Fruit fly (Drosophila melanogaster) whole organism, embryonic: Measurements from ENCODE around the gene morgue.
A peak's percentile ranks its signal among the peaks of the same experiment; 100 is the strongest.

Experiments used
- Asciz ChIP-seq: fragments of 200-800 bp; sonication (Bioruptor generic); optimal IDR thresholded peaks from 2 replicates; lab custom pipeline; 2017; ENCODE audit warnings: missing biosample characterization, mild to moderate bottlenecking, missing genetic modification characterization, missing genetic modification reagents
- C15 ChIP-seq: fragments of 200-800 bp; sonication (Bioruptor generic); IDR thresholded peaks from 3 replicates; pipeline ENCODE4 v1.3.6; 2022; ENCODE audit warnings: missing biosample characterization, missing genetic modification characterization
- CG10321 ChIP-seq: fragments of 200-800 bp; sonication (Bioruptor generic); IDR thresholded peaks from 2 replicates; pipeline ENCODE4 v1.3.6; 2022; ENCODE audit warnings: missing biosample characterization, missing genetic modification characterization
- CG11456 ChIP-seq: fragments of 200-800 bp; sonication (Bioruptor generic); IDR thresholded peaks from 3 replicates; pipeline ENCODE4 v1.3.6; 2022; ENCODE audit warnings: missing biosample characterization, missing genetic modification characterization
- CG11504 ChIP-seq: fragments of 200-800 bp; sonication (Bioruptor generic); optimal IDR thresholded peaks from 3 replicates; lab custom pipeline; 2019; ENCODE audit warnings: missing biosample characterization, mild to moderate bottlenecking, missing genetic modification characterization, moderate library complexity
- CG12104 ChIP-seq: fragments of 200-800 bp; sonication (Bioruptor generic); optimal IDR thresholded peaks from 3 replicates; lab custom pipeline; 2016; ENCODE audit warnings: missing biosample characterization, missing genetic modification characterization
- CG13123 ChIP-seq: fragments of 200-800 bp; sonication (Bioruptor generic); optimal IDR thresholded peaks from 2 replicates; lab custom pipeline; 2016; ENCODE audit warnings: missing biosample characterization, missing genetic modification characterization
- CG13287 ChIP-seq: fragments of 200-800 bp; sonication (Bioruptor generic); IDR thresholded peaks from 2 replicates; pipeline ENCODE4 v1.3.6; 2022; ENCODE audit warnings: missing biosample characterization, missing genetic modification characterization; ENCODE audit not compliant: partially characterized antibody
- CG14860 ChIP-seq: fragments of 200-800 bp; sonication (Bioruptor generic); IDR thresholded peaks from 3 replicates; pipeline ENCODE4 v1.3.6; 2022; ENCODE audit warnings: missing biosample characterization, missing genetic modification characterization; ENCODE audit not compliant: partially characterized antibody
- CG1603 ChIP-seq: fragments of 200-800 bp; sonication (Bioruptor generic); optimal IDR thresholded peaks from 2 replicates; lab custom pipeline; 2019; ENCODE audit warnings: missing biosample characterization, mild to moderate bottlenecking, missing genetic modification characterization, moderate library complexity
- CG17802 ChIP-seq: fragments of 200-800 bp; sonication (Bioruptor generic); optimal IDR thresholded peaks from 2 replicates; lab custom pipeline; 2018; ENCODE audit warnings: missing biosample characterization, mild to moderate bottlenecking, missing genetic modification characterization, moderate library complexity
- CG31441 ChIP-seq: fragments of 200-800 bp; sonication (Bioruptor generic); IDR thresholded peaks from 2 replicates; pipeline ENCODE4 v1.3.6; 2022; ENCODE audit warnings: missing biosample characterization, missing genetic modification characterization
- CG5180 ChIP-seq: fragments of 200-800 bp; sonication (Bioruptor generic); optimal IDR thresholded peaks from 3 replicates; lab custom pipeline; 2017; ENCODE audit warnings: missing biosample characterization, missing genetic modification characterization, mild to moderate bottlenecking, moderate library complexity, missing genetic modification reagents
- CG6689 ChIP-seq: fragments of 200-800 bp; sonication (Bioruptor generic); IDR thresholded peaks from 2 replicates; pipeline ENCODE4 v1.3.6; 2022; ENCODE audit warnings: missing biosample characterization, missing genetic modification characterization
- CG6765 ChIP-seq: fragments of 200-800 bp; sonication (Bioruptor generic); optimal IDR thresholded peaks from 3 replicates; lab custom pipeline; 2017; ENCODE audit warnings: missing biosample characterization, mild to moderate bottlenecking, missing genetic modification characterization
- CG7963 ChIP-seq: fragments of 200-800 bp; sonication (Bioruptor generic); IDR thresholded peaks from 3 replicates; pipeline ENCODE4 v1.3.6; 2022; ENCODE audit warnings: missing biosample characterization, missing genetic modification characterization; ENCODE audit not compliant: partially characterized antibody
- CG9876 ChIP-seq: fragments of 200-800 bp; sonication (Bioruptor generic); optimal IDR thresholded peaks from 2 replicates; lab custom pipeline; 2016; ENCODE audit warnings: missing biosample characterization, missing genetic modification characterization
- CoRest ChIP-seq: fragments of 200-800 bp; sonication (Bioruptor generic); optimal IDR thresholded peaks from 3 replicates; lab custom pipeline; 2018; ENCODE audit warnings: missing biosample characterization, mild to moderate bottlenecking, missing genetic modification characterization, moderate library complexity
- Dref ChIP-seq: fragments of 200-800 bp; sonication (Bioruptor generic); IDR thresholded peaks from 2 replicates; pipeline ENCODE4 v1.3.6; 2022; ENCODE audit warnings: missing biosample characterization, missing genetic modification characterization
- Ets65A ChIP-seq: fragments of 200-800 bp; sonication (Bioruptor generic); peaks from one replicate; lab custom pipeline; 2016; ENCODE audit warnings: missing biosample characterization, missing genetic modification characterization
- Ets97D ChIP-seq: fragments of 200-800 bp; sonication (Bioruptor generic); optimal IDR thresholded peaks from 3 replicates; lab custom pipeline; 2016; ENCODE audit warnings: missing biosample characterization, missing genetic modification characterization
- Hr51 ChIP-seq, 2 experiments: fragments of 200-800 bp; sonication (Bioruptor generic); optimal IDR thresholded peaks; 2 replicates in 1 of 2; 3 replicates in 1 of 2; lab custom pipeline; 2016 to 2018; ENCODE audit warnings: missing biosample characterization in 2 of 2, missing genetic modification characterization in 2 of 2, mild to moderate bottlenecking in 1 of 2, moderate library complexity in 1 of 2
- Hr78 ChIP-seq, 2 experiments: fragments of 200-800 bp in 1 of 2; fragments of >200 bp in 1 of 2; sonication (Bioruptor generic) in 1 of 2; optimal IDR thresholded peaks; 2 replicates each; lab custom pipeline; 2017 to 2019; ENCODE audit warnings: missing biosample characterization in 2 of 2, missing genetic modification characterization in 2 of 2, mild to moderate bottlenecking in 1 of 2, moderate library complexity in 1 of 2
- MTF-1 ChIP-seq: fragments of 200-800 bp; sonication (Bioruptor generic); optimal IDR thresholded peaks from 2 replicates; lab custom pipeline; 2018; ENCODE audit warnings: missing biosample characterization, mild to moderate bottlenecking, missing genetic modification characterization, borderline replicate concordance
- Six4 ChIP-seq: fragments of 200-800 bp; sonication (Bioruptor generic); optimal IDR thresholded peaks from 2 replicates; lab custom pipeline; 2016; ENCODE audit warnings: missing biosample characterization, missing genetic modification characterization
- abd-A ChIP-seq: fragments of 200-800 bp; sonication (Bioruptor generic); optimal IDR thresholded peaks from 3 replicates; lab custom pipeline; 2019; ENCODE audit warnings: missing biosample characterization, mild to moderate bottlenecking, missing genetic modification characterization, moderate library complexity
- az2 ChIP-seq: fragments of 200-800 bp; sonication (Bioruptor generic); optimal IDR thresholded peaks from 3 replicates; lab custom pipeline; 2016; ENCODE audit warnings: missing biosample characterization, missing genetic modification characterization
- dimm ChIP-seq: fragments of 200-800 bp; sonication (Bioruptor generic); IDR thresholded peaks from 2 replicates; pipeline ENCODE4 v1.3.6; 2022; ENCODE audit warnings: missing biosample characterization, missing genetic modification characterization
- gcm2 ChIP-seq: fragments of 200-800 bp; sonication (Bioruptor generic); optimal IDR thresholded peaks from 2 replicates; lab custom pipeline; 2016; ENCODE audit warnings: missing biosample characterization, missing genetic modification characterization
- kni ChIP-seq: fragments of 200-800 bp; sonication (Bioruptor generic); optimal IDR thresholded peaks from 3 replicates; lab custom pipeline; 2017; ENCODE audit warnings: mild to moderate bottlenecking, missing biosample characterization, missing genetic modification reagents, missing genetic modification characterization
- lilli ChIP-seq: fragments of 200-800 bp; sonication (Bioruptor generic); optimal IDR thresholded peaks from 3 replicates; lab custom pipeline; 2016; ENCODE audit warnings: missing biosample characterization, missing genetic modification characterization
- nau ChIP-seq: fragments of 200-800 bp; sonication (Bioruptor generic); optimal IDR thresholded peaks from 3 replicates; lab custom pipeline; 2017; ENCODE audit warnings: missing biosample characterization, mild to moderate bottlenecking, missing genetic modification characterization, missing genetic modification reagents
- nmo ChIP-seq: fragments of 200-800 bp; sonication (Bioruptor generic); optimal IDR thresholded peaks from 2 replicates; lab custom pipeline; 2018; ENCODE audit warnings: missing biosample characterization, mild to moderate bottlenecking, missing genetic modification characterization, moderate library complexity
- pan ChIP-seq, 4 experiments: fragments of >200 bp in 3 of 4; fragments of 200-800 bp in 1 of 4; sonication (Bioruptor generic) in 1 of 4; optimal IDR thresholded peaks in 3 of 4; IDR thresholded peaks in 1 of 4; 2 replicates each; pipeline versions ENCODE4 v1.3.6 to Lab custom; 2017 to 2022; ENCODE audit warnings: missing biosample characterization in 2 of 4, missing genetic modification characterization in 2 of 4, mixed read lengths in 1 of 4
- pros ChIP-seq: fragments of 200-800 bp; sonication (Bioruptor generic); optimal IDR thresholded peaks from 3 replicates; lab custom pipeline; 2019; ENCODE audit warnings: missing biosample characterization, mild to moderate bottlenecking, missing genetic modification characterization, moderate library complexity
- repo ChIP-seq: fragments of 200-800 bp; sonication (Bioruptor generic); optimal IDR thresholded peaks from 2 replicates; lab custom pipeline; 2016; ENCODE audit warnings: missing biosample characterization, missing genetic modification characterization
- rib ChIP-seq: fragments of 200-800 bp; sonication (Bioruptor generic); IDR thresholded peaks from 2 replicates; pipeline ENCODE4 v1.3.6; 2022; ENCODE audit warnings: missing biosample characterization, missing genetic modification characterization
- scrt ChIP-seq: fragments of 200-800 bp; sonication (Bioruptor generic); optimal IDR thresholded peaks from 2 replicates; lab custom pipeline; 2018; ENCODE audit warnings: missing biosample characterization, mild to moderate bottlenecking, missing genetic modification characterization, moderate library complexity
- sens ChIP-seq: fragments of 200-800 bp; sonication (Bioruptor generic); peaks from one replicate; lab custom pipeline; 2016; ENCODE audit warnings: missing biosample characterization, missing genetic modification characterization
- sisA ChIP-seq: fragments of 200-800 bp; sonication (Bioruptor generic); IDR thresholded peaks from 2 replicates; pipeline ENCODE4 v1.3.6; 2022; ENCODE audit warnings: missing biosample characterization, missing genetic modification characterization
- sna ChIP-seq: fragments of 200-800 bp; sonication (Bioruptor generic); IDR thresholded peaks from 2 replicates; pipeline ENCODE4 v1.3.6; 2022; ENCODE audit warnings: missing biosample characterization, missing genetic modification characterization; ENCODE audit not compliant: partially characterized antibody
- trh ChIP-seq: fragments of 200-800 bp; sonication (Bioruptor generic); optimal IDR thresholded peaks from 2 replicates; lab custom pipeline; 2016; ENCODE audit warnings: missing biosample characterization, missing genetic modification characterization
- unc-4 ChIP-seq: fragments of 200-800 bp; sonication (Bioruptor generic); IDR thresholded peaks from 2 replicates; pipeline ENCODE4 v1.3.6; 2022; ENCODE audit warnings: missing biosample characterization, missing genetic modification characterization; ENCODE audit not compliant: partially characterized antibody

Gene morgue

DNA sequence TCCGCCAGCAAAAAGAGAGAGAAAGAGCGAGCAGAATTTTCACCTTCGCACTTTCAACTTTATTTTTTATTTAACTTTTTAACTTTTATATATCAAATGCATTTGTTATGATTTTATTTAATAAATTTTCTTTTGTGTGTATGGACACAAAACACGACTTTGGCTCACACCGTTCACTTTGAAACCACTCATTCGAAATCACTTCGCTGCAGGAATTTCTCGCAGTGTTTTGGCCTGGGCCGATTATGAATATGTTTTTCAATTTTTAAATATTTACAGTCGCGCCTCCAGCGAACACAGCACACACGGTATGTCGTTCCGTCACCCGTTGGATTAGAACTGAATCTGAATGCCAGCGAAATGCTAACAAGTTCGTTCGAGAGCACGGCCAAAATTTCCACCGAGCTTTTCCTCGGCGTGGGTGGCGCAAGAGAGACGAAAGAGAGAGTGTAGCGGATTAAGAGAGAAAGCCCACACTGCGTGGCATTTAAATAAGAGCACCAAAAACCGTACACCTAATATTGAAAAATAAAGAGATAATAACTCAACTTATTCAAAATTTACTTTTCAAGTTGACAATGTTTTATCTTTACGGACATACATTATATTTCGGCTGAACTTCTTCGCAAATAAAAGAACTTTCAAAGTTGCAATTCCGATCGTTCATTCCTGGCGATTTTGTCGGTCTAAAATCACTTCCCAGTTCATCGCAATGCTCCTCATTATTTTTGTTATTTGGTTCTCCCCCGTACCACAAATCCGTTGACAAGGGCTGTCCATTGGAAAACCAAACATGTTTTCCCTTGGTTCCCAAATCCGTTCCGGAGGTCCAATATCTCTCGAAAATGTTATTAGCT, 3.4 kb downstream of the morgue start, which contains the start of gene CG15431 (continued):
- TF ChIP-seq CG10321 (GFP tag; lab: Robert Waterston, UW) (0 out of 2 replicates have a peak, but pooled peaks have one; percentile 41), sisA (GFP tag; lab: Robert Waterston, UW) (peak; percentile 59), pan (optimal IDR thresholded peaks at IDR 0.05; lab: Kevin White, UChicago) (no peak), pan (GFP tag; optimal IDR thresholded peaks at IDR 0.05 in 1 of 2, IDR thresholded peaks at IDR 0.05 in 1 of 2) (peak in 1 of 2 experiments; percentile 78), gcm2 (peak; percentile 18), nmo (GFP tag; lab: Kevin White, UChicago) (peak; percentile 31), unc-4 (GFP tag; lab: Robert Waterston, UW) (no peak), CG12104 (GFP tag; lab: Kevin White, UChicago) (peak; percentile 29), abd-A (tag; lab: Kevin White, UChicago) (peak; percentile 81), az2 (GFP tag; lab: Kevin White, UChicago) (peak; percentile 52), CG31441 (GFP tag; lab: Robert Waterston, UW) (peak; percentile 46; the same call in 1 of the 2 replicates), Ets97D (GFP tag; lab: Kevin White, UChicago) (no peak), rib (peak; percentile 65), Asciz (GFP tag; lab: Kevin White, UChicago) (peak; percentile 44)

DNA sequence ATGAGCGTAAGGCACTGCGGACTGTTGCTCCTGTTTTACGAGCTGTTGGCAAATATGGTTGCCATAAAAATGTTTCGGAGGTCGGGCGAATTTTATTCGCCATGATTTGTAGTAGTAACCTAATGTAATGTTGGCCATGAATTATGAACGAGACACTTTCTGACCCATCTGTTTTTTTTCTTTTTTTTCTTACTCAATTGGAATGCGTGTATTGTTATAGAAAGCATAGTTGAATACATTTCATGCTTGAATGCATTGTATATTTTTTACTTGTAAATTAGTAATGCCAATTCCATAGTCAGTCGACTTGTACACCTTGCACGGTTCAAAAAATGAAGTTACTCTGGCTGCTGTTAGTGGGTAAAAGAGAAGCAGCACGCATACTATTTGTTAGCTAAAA, 7.0 kb downstream of the morgue start, which contains the start of gene CG43056:
CG43056 (plus strand) TSS at position 301 of the 400 bp plus-strand sequence.
- TF ChIP-seq repo (no peak), scrt (GFP tag; lab: Kevin White, UChicago) (peak; percentile 13)

DNA sequence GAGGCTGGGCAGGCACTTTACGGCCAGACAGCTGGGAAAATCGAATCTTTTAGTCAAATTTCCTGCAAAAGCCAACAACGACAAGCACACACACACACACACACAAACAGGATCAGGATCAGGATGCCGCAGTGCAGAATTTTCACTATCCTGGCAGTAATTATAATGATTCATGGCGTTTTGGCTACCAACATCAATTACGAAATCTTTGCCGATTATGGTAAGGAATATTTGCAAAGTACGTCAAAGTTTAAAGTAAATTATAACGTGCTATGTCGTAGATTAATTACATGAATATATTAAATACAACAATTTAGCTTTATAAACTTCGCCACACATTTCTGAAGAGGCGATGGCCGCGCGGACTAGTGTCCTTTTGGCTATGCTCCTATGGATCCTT, 10.9 kb downstream of the morgue start, which contains the start of the genes CG34177 and CG34178:
CG34177 (plus strand) TSS at position 301 of the 400 bp plus-strand sequence.
CG34178 (plus strand) TSS at position 301 of the 400 bp plus-strand sequence.
- TF ChIP-seq CG6689 (GFP tag; lab: Robert Waterston, UW) (no peak), Hr51 (GFP tag; optimal IDR thresholded peaks at IDR 0.05; lab: Kevin White, UChicago) (no peak), CG9876 (GFP tag; lab: Kevin White, UChicago) (no peak), nau (GFP tag; lab: Kevin White, UChicago) (no peak), C15 (GFP tag; lab: Robert Waterston, UW) (no peak), pros (GFP tag; lab: Kevin White, UChicago) (no peak), CG5180 (GFP tag; lab: Kevin White, UChicago) (no peak), MTF-1 (no peak), CG6765 (GFP tag; lab: Kevin White, UChicago) (no peak), CG7963 (GFP tag; lab: Robert Waterston, UW) (no peak), CG1603 (tag; lab: Kevin White, UChicago) (no peak), Dref (GFP tag; lab: Robert Waterston, UW) (no peak), CG14860 (GFP tag; lab: Robert Waterston, UW) (no peak), CG11456 (no peak)
- TF ChIP-seq, all 482 proteins: peak for 0

DNA sequence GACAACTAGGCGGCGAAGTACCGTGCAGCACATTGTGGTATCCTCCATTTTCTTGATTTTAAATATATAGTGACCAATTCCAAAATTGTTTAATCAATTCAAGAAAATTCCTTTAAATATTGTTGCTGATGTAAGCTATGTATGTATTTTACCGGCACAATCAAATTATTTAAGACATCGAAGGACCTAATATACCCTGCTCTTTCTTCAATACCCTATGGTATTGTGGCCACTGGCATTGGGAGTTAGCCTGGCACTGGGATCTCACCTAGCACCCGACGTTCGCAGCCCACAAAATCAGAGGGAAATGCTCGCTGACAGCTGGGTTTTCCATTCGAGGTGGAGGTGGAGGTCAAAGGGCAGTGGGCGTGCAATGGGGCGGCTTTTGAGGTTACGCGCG, 22.3 kb downstream of the morgue start:
- no peak for TF ChIP-seq Six4 (GFP tag; lab: Kevin White, UChicago)
- TF ChIP-seq dimm, result peak; percentile 23; the same call in 1 of the 2 replicates
- TF ChIP-seq CG17802 (tag; lab: Kevin White, UChicago), result no peak
- TF ChIP-seq CG13123, result no peak
- TF ChIP-seq CG13287 (GFP tag; lab: Robert Waterston, UW), result no peak
- no peak for TF ChIP-seq CoRest (tag; lab: Kevin White, UChicago)
- TF ChIP-seq trh (GFP tag; lab: Kevin White, UChicago), result no peak
- no peak for TF ChIP-seq CG11504
- peak; percentile 63 for TF ChIP-seq Ets65A (GFP tag; lab: Kevin White, UChicago)
- TF ChIP-seq sna (GFP tag; lab: Robert Waterston, UW), result no peak
- TF ChIP-seq lilli (GFP tag; lab: Kevin White, UChicago), result peak; percentile 5
- TF ChIP-seq kni (GFP tag; lab: Kevin White, UChicago), result no peak
- TF ChIP-seq Hr78 (GFP tag; optimal IDR thresholded peaks at IDR 0.05; lab: Kevin White, UChicago), result no peak
- peak; percentile 3 for TF ChIP-seq sens (GFP tag; lab: Kevin White, UChicago)
